Fruit fly (Drosophila melanogaster): ENCODE data around the gene Traf6.

Gene Traf6

dm6 chrX:8129204-8129997 is 27.8 kb downstream of the Traf6 start, which contains the start of gene CG2116 (continued):
- TF ChIP-seq YL-1 (GFP tag; optimal IDR thresholded peaks at IDR 0.05) (peak; percentile 11), CG3838 (GFP tag; optimal IDR thresholded peaks at IDR 0.05) (no peak)

DNA sequence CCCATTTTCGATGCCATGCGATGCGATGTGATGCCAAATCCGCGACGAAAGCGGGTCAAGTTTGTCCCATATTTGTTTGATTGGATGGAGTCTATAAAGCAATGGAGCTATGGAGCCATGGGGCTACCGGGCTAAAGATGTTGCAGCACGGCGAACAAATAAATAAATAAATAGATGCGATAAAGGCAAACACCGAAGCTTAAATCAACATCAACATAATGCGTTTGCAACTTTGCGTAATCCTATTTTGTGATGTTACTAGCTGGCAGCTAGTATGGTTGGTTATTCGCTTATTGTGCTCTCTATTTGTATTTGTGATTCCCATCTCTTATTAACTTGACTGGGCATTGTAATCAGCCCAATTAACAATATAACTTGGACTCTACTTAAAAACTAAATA is 29.1 kb downstream of the Traf6 start:
- TF ChIP-seq pnt (GFP tag; optimal IDR thresholded peaks at IDR 0.05) (no peak), fd102C (GFP tag; optimal IDR thresholded peaks at IDR 0.05) (no peak), CG14667 (GFP tag; IDR thresholded peaks at IDR 0.05) (no peak), CG32532 (GFP tag; IDR thresholded peaks at IDR 0.05) (no peak), Aef1 (GFP tag; IDR thresholded peaks at IDR 0.05) (no peak), wek (GFP tag; optimal IDR thresholded peaks at IDR 0.05) (peak; percentile 38), Blimp-1 (GFP tag; optimal IDR thresholded peaks at IDR 0.05) (no peak), CG14965 (GFP tag; optimal IDR thresholded peaks at IDR 0.05; ENCODE audit: borderline replicate concordance) (no peak), NK7.1 (GFP tag; optimal IDR thresholded peaks at IDR 0.05) (no peak), dan (GFP tag; IDR thresholded peaks at IDR 0.05) (no peak), so (GFP tag; IDR thresholded peaks at IDR 0.05) (no peak), sc (optimal IDR thresholded peaks at IDR 0.05) (no peak), sc (GFP tag; optimal IDR thresholded peaks at IDR 0.05) (no peak), CG13123 (GFP tag; optimal IDR thresholded peaks at IDR 0.05) (no peak), CG10979 (tag; optimal IDR thresholded peaks at IDR 0.05) (no peak), CTCF (GFP tag; optimal IDR thresholded peaks at IDR 0.05) (no peak), CG14710 (tag; optimal IDR thresholded peaks at IDR 0.05) (no peak), E2f2 (GFP tag; IDR thresholded peaks at IDR 0.05) (no peak), Rfx (GFP tag; IDR thresholded peaks at IDR 0.05) (no peak), ATbp (GFP tag; optimal IDR thresholded peaks at IDR 0.05) (peak; percentile 39), Eip74EF (GFP tag; optimal IDR thresholded peaks at IDR 0.05) (no peak), CG2678 (tag; optimal IDR thresholded peaks at IDR 0.05) (peak; percentile 16), luna (GFP tag; optimal IDR thresholded peaks at IDR 0.05) (no peak), CG6689 (GFP tag; IDR thresholded peaks at IDR 0.05) (no peak), CG10462 (GFP tag; optimal IDR thresholded peaks at IDR 0.05) (no peak), Hey (tag; optimal IDR thresholded peaks at IDR 0.05) (no peak), Sox102F (GFP tag; optimal IDR thresholded peaks at IDR 0.05) (peak; percentile 20), CG13894 (tag; optimal IDR thresholded peaks at IDR 0.05) (no peak), slp2 (GFP tag; optimal IDR thresholded peaks at IDR 0.05) (no peak), esg (GFP tag; conservative IDR thresholded peaks at IDR 0.05) (no peak), Fer3 (tag; optimal IDR thresholded peaks at IDR 0.05) (no peak), tna (GFP tag; IDR thresholded peaks at IDR 0.05; ENCODE audit: partially characterized antibody) (no peak), Oaz (GFP tag; IDR thresholded peaks at IDR 0.05) (no peak), Sox100B (GFP tag; optimal IDR thresholded peaks at IDR 0.05) (peak; percentile 25), Mrtf (GFP tag; IDR thresholded peaks at IDR 0.05) (no peak), CG13624 (GFP tag; optimal IDR thresholded peaks at IDR 0.05) (no peak), cwo (GFP tag; optimal IDR thresholded peaks at IDR 0.05) (no peak), tio (GFP tag; optimal IDR thresholded peaks at IDR 0.05) (no peak), scrt (GFP tag; optimal IDR thresholded peaks at IDR 0.05) (no peak), sr (GFP tag; IDR thresholded peaks at IDR 0.05) (no peak), da (GFP tag; optimal IDR thresholded peaks at IDR 0.05) (no peak), lov (optimal IDR thresholded peaks at IDR 0.05) (no peak), lov (GFP tag; IDR thresholded peaks at IDR 0.05) (no peak), CG17328 (GFP tag; IDR thresholded peaks at IDR 0.05) (no peak), onecut (GFP tag; IDR thresholded peaks at IDR 0.05) (no peak), kay (GFP tag; optimal IDR thresholded peaks at IDR 0.05) (no peak), eyg (GFP tag; optimal IDR thresholded peaks at IDR 0.05) (no peak), Atf3 (GFP tag; optimal IDR thresholded peaks at IDR 0.05) (no peak)

All from whole organism, embryonic.